Worm (Caenorhabditis elegans): Measurements from ENCODE around the gene mcp-1.

ce11 chrV:5973713-5974112 lies 12.1 kb downstream of the mcp-1 start:
- TF ChIP-seq snpc-4 (tag; optimal IDR thresholded peaks at IDR 0.05) (no peak), nhr-28 (tag; optimal IDR thresholded peaks at IDR 0.05) (no peak)
